Worm (Caenorhabditis elegans) whole organism, L3 larva: ENCODE data around the gene mfsd-6.

Experiments
- ama-1 ChIP-seq: fragments of 150-350 bp; optimal IDR thresholded peaks from 2 replicates; lab custom pipeline; 2018
- nhr-237 ChIP-seq: fragments of 150-350 bp; optimal IDR thresholded peaks from 2 replicates; lab custom pipeline; 2014; ENCODE audit warnings: missing biosample characterization, missing genetic modification characterization
- snpc-4 ChIP-seq: fragments of 150-350 bp; optimal IDR thresholded peaks from 2 replicates; lab custom pipeline; 2014; ENCODE audit warnings: missing biosample characterization, missing genetic modification characterization

- no peak for TF ChIP-seq ama-1 (lab: Kevin White, UChicago)
- TF ChIP-seq nhr-237 (tag; lab: Kevin White, UChicago), result no peak
- no peak for TF ChIP-seq snpc-4 (tag; lab: Kevin White, UChicago)
Observed at ce11 chrIII:7593285-7593928, 14.2 kb upstream of the mfsd-6 start, which contains the start of gene R13A5.11.
